Fruit fly (Drosophila melanogaster): ENCODE results near the gene CG2750.

Gene CG2750

dm6 chrX:12082244-12082643, 24.8 kb upstream of the CG2750 start (continued):
- TF ChIP-seq NC2β (GFP tag; optimal IDR thresholded peaks at IDR 0.05) (no peak), wor (GFP tag; IDR thresholded peaks at IDR 0.05) (no peak), CG6654 (GFP tag; optimal IDR thresholded peaks at IDR 0.05) (no peak), ato (GFP tag; IDR thresholded peaks at IDR 0.05; ENCODE audit: partially characterized antibody) (no peak), br (optimal IDR thresholded peaks at IDR 0.05) (no peak), CG42726 (GFP tag; IDR thresholded peaks at IDR 0.05; ENCODE audit: partially characterized antibody) (no peak), CG10147 (GFP tag; optimal IDR thresholded peaks at IDR 0.05) (no peak), Hr51 (GFP tag; optimal IDR thresholded peaks at IDR 0.05) (peak in 1 of 2 experiments; percentile 20), Ssrp (tag; optimal IDR thresholded peaks at IDR 0.05) (no peak), CG4617 (GFP tag; optimal IDR thresholded peaks at IDR 0.05; ENCODE audit: borderline replicate concordance) (no peak), CG7987 (GFP tag; optimal IDR thresholded peaks at IDR 0.05) (no peak), slp2 (GFP tag; optimal IDR thresholded peaks at IDR 0.05) (no peak), bsh (GFP tag; optimal IDR thresholded peaks at IDR 0.05) (peak in 1 of 2 experiments; percentile 27), CG1529 (GFP tag; optimal IDR thresholded peaks at IDR 0.05) (no peak), Six4 (GFP tag; optimal IDR thresholded peaks at IDR 0.05) (no peak), sna (GFP tag; IDR thresholded peaks at IDR 0.05; ENCODE audit: partially characterized antibody) (no peak), Oaz (GFP tag; IDR thresholded peaks at IDR 0.05) (no peak), prd (optimal IDR thresholded peaks at IDR 0.05) (no peak), prd (GFP tag; IDR thresholded peaks at IDR 0.05) (peak; percentile 48; the same call in 1 of the 3 replicates), wdn (GFP tag; IDR thresholded peaks at IDR 0.05) (no peak), CG14667 (GFP tag; IDR thresholded peaks at IDR 0.05) (no peak), shn (GFP tag; optimal IDR thresholded peaks at IDR 0.05) (no peak), CG15514 (GFP tag; optimal IDR thresholded peaks at IDR 0.05) (no peak), CG3995 (GFP tag; optimal IDR thresholded peaks at IDR 0.05) (no peak), Taf1 (GFP tag; IDR thresholded peaks at IDR 0.05) (no peak), sqz (GFP tag; optimal IDR thresholded peaks at IDR 0.05) (no peak), CG8765 (GFP tag; IDR thresholded peaks at IDR 0.05) (no peak), corto (GFP tag; optimal IDR thresholded peaks at IDR 0.05) (no peak), slou (GFP tag; optimal IDR thresholded peaks at IDR 0.05) (no peak), tup (GFP tag; optimal IDR thresholded peaks at IDR 0.05) (no peak), Deaf1 (tag; optimal IDR thresholded peaks at IDR 0.05) (no peak), CG6813 (GFP tag; optimal IDR thresholded peaks at IDR 0.05) (no peak), CG30020 (tag; optimal IDR thresholded peaks at IDR 0.05) (no peak), CG10979 (tag; optimal IDR thresholded peaks at IDR 0.05) (peak; percentile 30), CHES-1-like (GFP tag; optimal IDR thresholded peaks at IDR 0.05) (no peak), CG4328 (GFP tag; optimal IDR thresholded peaks at IDR 0.05) (no peak), CG10431 (GFP tag; optimal IDR thresholded peaks at IDR 0.05) (no peak), CG18764 (GFP tag; optimal IDR thresholded peaks at IDR 0.05) (no peak), CG14965 (GFP tag; optimal IDR thresholded peaks at IDR 0.05; ENCODE audit: borderline replicate concordance) (no peak), chif (GFP tag; optimal IDR thresholded peaks at IDR 0.05) (no peak), CG10565 (GFP tag; optimal IDR thresholded peaks at IDR 0.05) (no peak), hb (GFP tag; IDR thresholded peaks at IDR 0.05; ENCODE audit: partially characterized antibody) (no peak), p53 (GFP tag; optimal IDR thresholded peaks at IDR 0.05) (no peak), ase (GFP tag; IDR thresholded peaks at IDR 0.05) (no peak), CG6683 (GFP tag; optimal IDR thresholded peaks at IDR 0.05) (no peak), Lim3 (GFP tag; IDR thresholded peaks at IDR 0.05) (no peak), Bdp1 (GFP tag; optimal IDR thresholded peaks at IDR 0.05) (no peak), HLH54F (GFP tag; optimal IDR thresholded peaks at IDR 0.05) (no peak), CG8478 (optimal IDR thresholded peaks at IDR 0.05) (no peak), abd-A (tag; optimal IDR thresholded peaks at IDR 0.05) (peak; percentile 36), Fer1 (GFP tag; optimal IDR thresholded peaks at IDR 0.05) (peak; percentile 32), cas (GFP tag; IDR thresholded peaks at IDR 0.05) (no peak)

Data from whole organism, embryonic.